Worm (Caenorhabditis elegans) whole organism, L2 larva: ENCODE data around the gene arrd-14.
A peak's percentile ranks its signal among the peaks of the same experiment; 100 is the strongest.

Experiments
- C34F6.9 ChIP-seq: fragments of 150-350 bp; optimal IDR thresholded peaks from 2 replicates; lab custom pipeline; 2014; ENCODE audit warnings: missing biosample characterization, missing genetic modification characterization
- F13H6.1 ChIP-seq: sonication (generic microtip); optimal IDR thresholded peaks from 2 replicates; lab custom pipeline; 2016; ENCODE audit warnings: missing genetic modification characterization, missing compliant biosample characterization
- R02D3.7 ChIP-seq: fragments of 150-350 bp; optimal IDR thresholded peaks from 2 replicates; lab custom pipeline; 2014; ENCODE audit warnings: missing biosample characterization, missing genetic modification characterization
- ZK546.5 ChIP-seq: sonication (generic microtip); optimal IDR thresholded peaks from 2 replicates; lab custom pipeline; 2017; ENCODE audit warnings: missing biosample characterization, missing genetic modification characterization
- alr-1 ChIP-seq: fragments of 150-350 bp; optimal IDR thresholded peaks from 2 replicates; lab custom pipeline; 2014; ENCODE audit warnings: missing biosample characterization, missing genetic modification characterization
- aly-2 ChIP-seq: fragments of 150-350 bp; optimal IDR thresholded peaks from 2 replicates; lab custom pipeline; 2014; ENCODE audit warnings: missing biosample characterization, missing genetic modification characterization
- ama-1 ChIP-seq: fragments of 150-350 bp; optimal IDR thresholded peaks from 2 replicates; lab custom pipeline; 2018; ENCODE audit warnings: inconsistent platforms
- ceh-16 ChIP-seq: fragments of 150-350 bp; optimal IDR thresholded peaks from 2 replicates; lab custom pipeline; 2014; ENCODE audit warnings: missing biosample characterization, missing genetic modification characterization
- crh-2 ChIP-seq: sonication (generic microtip); optimal IDR thresholded peaks from 2 replicates; lab custom pipeline; 2017; ENCODE audit warnings: missing biosample characterization, missing genetic modification characterization
- dmd-4 ChIP-seq: sonication (generic microtip); optimal IDR thresholded peaks from 2 replicates; lab custom pipeline; 2017; ENCODE audit warnings: missing biosample characterization, missing genetic modification characterization
- egl-27 ChIP-seq: sonication (generic microtip); optimal IDR thresholded peaks from 3 replicates; lab custom pipeline; 2017; ENCODE audit warnings: missing biosample characterization, missing genetic modification reagents, missing genetic modification characterization
- elt-1 ChIP-seq: fragments of 150-350 bp; optimal IDR thresholded peaks from 2 replicates; lab custom pipeline; 2014; ENCODE audit warnings: missing biosample characterization, missing genetic modification characterization
- elt-3 ChIP-seq: sonication (generic microtip); optimal IDR thresholded peaks from 2 replicates; lab custom pipeline; 2017; ENCODE audit warnings: missing biosample characterization, missing genetic modification characterization
- fos-1 ChIP-seq: fragments of 150-350 bp; optimal IDR thresholded peaks from 2 replicates; lab custom pipeline; 2014; ENCODE audit warnings: missing biosample characterization, missing genetic modification characterization
- lin-11 ChIP-seq: fragments of 150-350 bp; sonication (generic microtip); optimal IDR thresholded peaks from 2 replicates; lab custom pipeline; 2014; ENCODE audit warnings: missing biosample characterization, missing genetic modification characterization, inconsistent platforms, mixed read lengths
- lin-13 ChIP-seq: fragments of 150-350 bp; optimal IDR thresholded peaks from 2 replicates; lab custom pipeline; 2014; ENCODE audit warnings: missing biosample characterization, missing genetic modification reagents, missing genetic modification characterization
- lin-39 ChIP-seq: fragments of 150-350 bp; optimal IDR thresholded peaks from 2 replicates; lab custom pipeline; 2014; ENCODE audit warnings: missing biosample characterization, missing genetic modification reagents, missing genetic modification characterization
- lsy-2 ChIP-seq, 2 experiments: fragments of 150-350 bp in 1 of 2; sonication (generic microtip) in 1 of 2; optimal IDR thresholded peaks; 2 replicates each; lab custom pipeline; 2014 to 2017; ENCODE audit warnings: missing biosample characterization in 2 of 2, missing genetic modification characterization in 2 of 2
- mab-5 ChIP-seq: fragments of 150-350 bp; optimal IDR thresholded peaks from 2 replicates; lab custom pipeline; 2014; ENCODE audit warnings: missing biosample characterization, missing genetic modification characterization
- mbf-1 ChIP-seq: sonication (generic microtip); optimal IDR thresholded peaks from 2 replicates; lab custom pipeline; 2017; ENCODE audit warnings: missing biosample characterization, missing genetic modification characterization
- mdl-1 ChIP-seq, 2 experiments: fragments of 150-350 bp in 1 of 2; sonication (generic microtip) in 1 of 2; optimal IDR thresholded peaks; 2 replicates each; lab custom pipeline; 2017; ENCODE audit warnings: missing biosample characterization in 2 of 2, missing genetic modification characterization in 2 of 2
- nhr-10 ChIP-seq: sonication (generic microtip); optimal IDR thresholded peaks from 2 replicates; lab custom pipeline; 2017; ENCODE audit warnings: missing biosample characterization, missing genetic modification characterization
- nhr-129 ChIP-seq: fragments of 150-350 bp; optimal IDR thresholded peaks from 2 replicates; lab custom pipeline; 2014; ENCODE audit warnings: missing biosample characterization, missing genetic modification characterization
- nhr-21 ChIP-seq: fragments of 150-350 bp; optimal IDR thresholded peaks from 2 replicates; lab custom pipeline; 2014; ENCODE audit warnings: missing biosample characterization, missing genetic modification characterization
- nhr-23 ChIP-seq: fragments of 150-350 bp; optimal IDR thresholded peaks from 2 replicates; lab custom pipeline; 2014; ENCODE audit warnings: missing biosample characterization, missing genetic modification reagents, missing genetic modification characterization
- nhr-6 ChIP-seq: fragments of 150-350 bp; optimal IDR thresholded peaks from 2 replicates; lab custom pipeline; 2014; ENCODE audit warnings: missing biosample characterization, missing genetic modification characterization
- nhr-77 ChIP-seq: fragments of 150-350 bp; optimal IDR thresholded peaks from 2 replicates; lab custom pipeline; 2014; ENCODE audit warnings: missing biosample characterization, missing genetic modification characterization
- peb-1 ChIP-seq: fragments of 150-350 bp; optimal IDR thresholded peaks from 2 replicates; lab custom pipeline; 2014; ENCODE audit warnings: missing biosample characterization, missing genetic modification characterization
- sem-4 ChIP-seq: fragments of 150-350 bp; optimal IDR thresholded peaks from 2 replicates; lab custom pipeline; 2014; ENCODE audit warnings: missing biosample characterization, missing genetic modification reagents, missing genetic modification characterization
- sma-3 ChIP-seq: sonication (generic microtip); optimal IDR thresholded peaks from 2 replicates; lab custom pipeline; 2016; ENCODE audit warnings: missing genetic modification reagents, missing genetic modification characterization, missing compliant biosample characterization
- sma-9 ChIP-seq, 2 experiments: fragments of 150-350 bp in 1 of 2; sonication (generic microtip) in 1 of 2; optimal IDR thresholded peaks; 2 replicates each; lab custom pipeline; 2014 to 2016; ENCODE audit warnings: missing genetic modification characterization in 2 of 2, mild to moderate bottlenecking in 1 of 2, missing biosample characterization in 1 of 2, missing compliant biosample characterization in 1 of 2, missing genetic modification reagents in 1 of 2, moderate library complexity in 1 of 2
- unc-39 ChIP-seq: fragments of 150-350 bp; optimal IDR thresholded peaks from 2 replicates; lab custom pipeline; 2014; ENCODE audit warnings: missing biosample characterization, missing genetic modification characterization
- unc-62 ChIP-seq: fragments of 150-350 bp; optimal IDR thresholded peaks from 2 replicates; lab custom pipeline; 2014; ENCODE audit warnings: missing biosample characterization, missing genetic modification reagents, missing genetic modification characterization
- zag-1 ChIP-seq: fragments of 150-350 bp; optimal IDR thresholded peaks from 2 replicates; lab custom pipeline; 2014; ENCODE audit warnings: missing biosample characterization, missing genetic modification characterization
- ztf-1 ChIP-seq: fragments of 200-800 bp; sonication (Bioruptor generic); conservative IDR thresholded peaks from 2 replicates; pipeline ENCODE4 v1.3.6; 2022; ENCODE audit warnings: missing genetic modification characterization, missing compliant biosample characterization
- ztf-11 ChIP-seq: sonication (generic microtip); optimal IDR thresholded peaks from 2 replicates; lab custom pipeline; 2017; ENCODE audit warnings: missing biosample characterization, missing genetic modification characterization
- ztf-4 ChIP-seq: fragments of 150-350 bp; optimal IDR thresholded peaks from 2 replicates; lab custom pipeline; 2014; ENCODE audit warnings: missing biosample characterization, missing genetic modification characterization

arrd-14 gene

ce11 chrII:13771335-13771734 lies 19.2 kb downstream of the arrd-14 start, which contains the start of gene C01B9.1:
Gene C01B9.1, plus strand, starts transcription at chrII:13771575.
- TF ChIP-seq fos-1 (tag; lab: Kevin White, UChicago) (peak; percentile 57), egl-27 (no peak), nhr-23 (tag; lab: Kevin White, UChicago) (no peak)

- TF ChIP-seq lin-13 (GFP tag; lab: Kevin White, UChicago) = peak; percentile 6
- peak; percentile 30 for TF ChIP-seq sma-9 (GFP tag; optimal IDR thresholded peaks at IDR 0.05; lab: Kevin White, UChicago)
- no peak for TF ChIP-seq sma-9 (tag; optimal IDR thresholded peaks at IDR 0.05; lab: Kevin White, UChicago)
- no peak for TF ChIP-seq alr-1 (tag; lab: Kevin White, UChicago)
- peak; percentile 43 for TF ChIP-seq fos-1 (tag; lab: Kevin White, UChicago)
- no peak for TF ChIP-seq R02D3.7 (tag; lab: Kevin White, UChicago)
- TF ChIP-seq lin-39 = no peak
- TF ChIP-seq nhr-21 (tag; lab: Kevin White, UChicago) = no peak
- peak; percentile 61 for TF ChIP-seq crh-2 (tag; lab: Kevin White, UChicago)
- no peak for TF ChIP-seq ama-1
These were observed 28.7 kb downstream of the arrd-14 start for ce11 chrII:13780792-13781248.

ce11 chrII:13783880-13784279 lies 31.8 kb downstream of the arrd-14 start, which contains the start of gene C01B9.4:
Gene C01B9.4, minus strand, starts transcription at chrII:13783980.
- TF ChIP-seq lsy-2 (tag; optimal IDR thresholded peaks at IDR 0.05; lab: Kevin White, UChicago) = no peak
- no peak for TF ChIP-seq R02D3.7 (tag; lab: Kevin White, UChicago)
- TF ChIP-seq C34F6.9 = no peak
- no peak for TF ChIP-seq nhr-6

- TF ChIP-seq elt-3 (tag; lab: Kevin White, UChicago) = no peak
- TF ChIP-seq sem-4 = no peak
- no peak for TF ChIP-seq unc-39 (tag; lab: Kevin White, UChicago)
- no peak for TF ChIP-seq nhr-23 (tag; lab: Kevin White, UChicago)
- TF ChIP-seq ztf-11 (tag; lab: Kevin White, UChicago) = no peak
- no peak for TF ChIP-seq ceh-16
- TF ChIP-seq zag-1 = no peak
- no peak for TF ChIP-seq ZK546.5 (tag; lab: Kevin White, UChicago)
- TF ChIP-seq mdl-1 (tag; optimal IDR thresholded peaks at IDR 0.05; lab: Kevin White, UChicago) = no peak
- no peak for TF ChIP-seq nhr-129 (tag; lab: Kevin White, UChicago)
- TF ChIP-seq nhr-10 (tag; lab: Kevin White, UChicago) = no peak
- TF ChIP-seq nhr-77 (tag; lab: Kevin White, UChicago) = no peak
- no peak for TF ChIP-seq F13H6.1 (tag; lab: Kevin White, UChicago)
- TF ChIP-seq mbf-1 (tag; lab: Kevin White, UChicago) = no peak
- no peak for TF ChIP-seq mab-5 (tag; lab: Kevin White, UChicago)
- TF ChIP-seq peb-1 (tag; lab: Kevin White, UChicago) = no peak
- TF ChIP-seq lin-11 (tag; lab: Kevin White, UChicago) = no peak
- TF ChIP-seq egl-27 = no peak
These were observed 33.5 kb downstream of the arrd-14 start for ce11 chrII:13785582-13785981.

ce11 chrII:13786899-13787298 lies 34.8 kb downstream of the arrd-14 start:
- no peak for TF ChIP-seq nhr-77 (tag; lab: Kevin White, UChicago)
- TF ChIP-seq mbf-1 (tag; lab: Kevin White, UChicago) = no peak
- no peak for TF ChIP-seq sem-4
- TF ChIP-seq elt-1 = no peak
- no peak for TF ChIP-seq elt-3 (tag; lab: Kevin White, UChicago)
- no peak for TF ChIP-seq F13H6.1 (tag; lab: Kevin White, UChicago)
- TF ChIP-seq peb-1 (tag; lab: Kevin White, UChicago) = no peak
- TF ChIP-seq ZK546.5 (tag; lab: Kevin White, UChicago) = no peak
- no peak for TF ChIP-seq nhr-6
- TF ChIP-seq unc-62 = no peak
- no peak for TF ChIP-seq aly-2 (tag; lab: Kevin White, UChicago)
- TF ChIP-seq lsy-2 (tag; optimal IDR thresholded peaks at IDR 0.05; lab: Kevin White, UChicago) = no peak
- no peak for TF ChIP-seq C34F6.9
- no peak for TF ChIP-seq dmd-4 (tag; lab: Kevin White, UChicago)
- TF ChIP-seq sma-3 (GFP tag; lab: Kevin White, UChicago) = no peak
- TF ChIP-seq ztf-4 = no peak
- TF ChIP-seq ztf-1 (GFP tag; lab: Robert Waterston, UW) = no peak
- no peak for TF ChIP-seq lin-11 (tag; lab: Kevin White, UChicago)
- no peak for TF ChIP-seq zag-1
